Fruit fly (Drosophila melanogaster) whole organism, embryonic: Measurements from ENCODE around the gene Cpr62Ba.

Source experiments
- Antp ChIP-seq: fragments of 200-800 bp; sonication (Bioruptor generic); optimal IDR thresholded peaks from 3 replicates; lab custom pipeline; 2016; ENCODE audit warnings: missing biosample characterization, missing genetic modification characterization
- CG10366 ChIP-seq: fragments of 200-800 bp; sonication (Bioruptor generic); IDR thresholded peaks from 2 replicates; pipeline ENCODE4 v1.3.6; 2022; ENCODE audit warnings: missing biosample characterization, missing genetic modification characterization
- CG10462 ChIP-seq: fragments of 200-800 bp; sonication (Bioruptor generic); optimal IDR thresholded peaks from 2 replicates; lab custom pipeline; 2016; ENCODE audit warnings: missing biosample characterization, missing genetic modification characterization
- CG11456 ChIP-seq: fragments of 200-800 bp; sonication (Bioruptor generic); IDR thresholded peaks from 3 replicates; pipeline ENCODE4 v1.3.6; 2022; ENCODE audit warnings: missing biosample characterization, missing genetic modification characterization
- CG11504 ChIP-seq: fragments of 200-800 bp; sonication (Bioruptor generic); optimal IDR thresholded peaks from 3 replicates; lab custom pipeline; 2019; ENCODE audit warnings: missing biosample characterization, mild to moderate bottlenecking, missing genetic modification characterization, moderate library complexity
- CG12155 ChIP-seq: fragments of 200-800 bp; sonication (Bioruptor generic); optimal IDR thresholded peaks from 3 replicates; lab custom pipeline; 2016; ENCODE audit warnings: missing biosample characterization, missing genetic modification characterization
- CG12219 ChIP-seq: fragments of 200-800 bp; sonication (Bioruptor generic); optimal IDR thresholded peaks from 3 replicates; lab custom pipeline; 2018; ENCODE audit warnings: missing biosample characterization, mild to moderate bottlenecking, missing genetic modification characterization
- CG14667 ChIP-seq: fragments of 200-800 bp; sonication (Bioruptor generic); IDR thresholded peaks from 2 replicates; pipeline ENCODE4 v1.3.6; 2022; ENCODE audit warnings: missing biosample characterization, missing genetic modification characterization
- CG15073 ChIP-seq: fragments of 200-800 bp; sonication (Bioruptor generic); optimal IDR thresholded peaks from 2 replicates; lab custom pipeline; 2016; ENCODE audit warnings: missing biosample characterization, missing genetic modification characterization
- CG15479 ChIP-seq: fragments of 200-800 bp; sonication (Bioruptor generic); optimal IDR thresholded peaks from 3 replicates; lab custom pipeline; 2019; ENCODE audit warnings: missing biosample characterization, mild to moderate bottlenecking, missing genetic modification characterization, moderate library complexity
- CG17186 ChIP-seq: fragments of 200-800 bp; sonication (Bioruptor generic); optimal IDR thresholded peaks from 3 replicates; lab custom pipeline; 2017; ENCODE audit warnings: missing biosample characterization, missing genetic modification reagents, missing genetic modification characterization
- CG17385 ChIP-seq: fragments of 200-800 bp; sonication (Bioruptor generic); optimal IDR thresholded peaks from 3 replicates; lab custom pipeline; 2018; ENCODE audit warnings: missing biosample characterization, mild to moderate bottlenecking, missing genetic modification characterization
- CG17912 ChIP-seq: fragments of 200-800 bp; sonication (Bioruptor generic); optimal IDR thresholded peaks from 2 replicates; lab custom pipeline; 2018; ENCODE audit warnings: missing biosample characterization, mild to moderate bottlenecking, missing genetic modification characterization
- CG3995 ChIP-seq: fragments of 200-800 bp; sonication (Bioruptor generic); optimal IDR thresholded peaks from 3 replicates; lab custom pipeline; 2016; ENCODE audit warnings: missing biosample characterization, missing genetic modification characterization
- CG4617 ChIP-seq: fragments of 200-800 bp; sonication (Bioruptor generic); optimal IDR thresholded peaks from 3 replicates; lab custom pipeline; 2016; ENCODE audit warnings: missing biosample characterization, missing genetic modification characterization, borderline replicate concordance
- CG7839 ChIP-seq: fragments of 200-800 bp; sonication (Bioruptor generic); optimal IDR thresholded peaks from 3 replicates; lab custom pipeline; 2018; ENCODE audit warnings: missing biosample characterization, mild to moderate bottlenecking, missing genetic modification characterization, moderate library complexity
- CHES-1-like ChIP-seq: fragments of 200-800 bp; sonication (Bioruptor generic); optimal IDR thresholded peaks from 2 replicates; lab custom pipeline; 2016; ENCODE audit warnings: missing biosample characterization, missing genetic modification characterization
- CTCF ChIP-seq: fragments of 200-800 bp; sonication (Bioruptor generic); optimal IDR thresholded peaks from 2 replicates; lab custom pipeline; 2017; ENCODE audit warnings: missing biosample characterization, mild to moderate bottlenecking, missing genetic modification characterization, moderate library complexity
- D ChIP-seq, 2 experiments: fragments of 200-800 bp in 1 of 2; fragments of >200 bp in 1 of 2; sonication (Bioruptor generic) in 1 of 2; optimal IDR thresholded peaks; 2 replicates in 1 of 2; 3 replicates in 1 of 2; lab custom pipeline; 2017; ENCODE audit warnings: mild to moderate bottlenecking in 1 of 2, missing biosample characterization in 1 of 2, missing genetic modification characterization in 1 of 2, missing genetic modification reagents in 1 of 2
- Lhr ChIP-seq: fragments of 200-800 bp; sonication (Bioruptor generic); optimal IDR thresholded peaks from 3 replicates; lab custom pipeline; 2017; ENCODE audit warnings: mild to moderate bottlenecking, missing biosample characterization, missing genetic modification reagents, missing genetic modification characterization
- cato ChIP-seq: fragments of 200-800 bp; sonication (Bioruptor generic); optimal IDR thresholded peaks from 2 replicates; lab custom pipeline; 2016; ENCODE audit warnings: missing biosample characterization, missing genetic modification characterization, borderline replicate concordance
- insv ChIP-seq, 2 experiments: fragments of 200-800 bp; sonication (Bioruptor generic); optimal IDR thresholded peaks; 3 replicates each; lab custom pipeline; 2016 to 2018; ENCODE audit warnings: missing biosample characterization in 2 of 2, missing genetic modification characterization in 2 of 2
- jing ChIP-seq: fragments of 200-800 bp; sonication (Bioruptor generic); optimal IDR thresholded peaks from 2 replicates; lab custom pipeline; 2018; ENCODE audit warnings: missing biosample characterization, mild to moderate bottlenecking, missing genetic modification characterization
- lov ChIP-seq, 2 experiments: fragments of 200-800 bp in 1 of 2; fragments of >200 bp in 1 of 2; sonication (Bioruptor generic) in 1 of 2; IDR thresholded peaks in 1 of 2; optimal IDR thresholded peaks in 1 of 2; 2 replicates in 1 of 2; 3 replicates in 1 of 2; pipeline versions ENCODE4 v1.3.6 to Lab custom; 2017 to 2022; ENCODE audit warnings: missing biosample characterization in 1 of 2, missing genetic modification characterization in 1 of 2
- onecut ChIP-seq: fragments of 200-800 bp; sonication (Bioruptor generic); IDR thresholded peaks from 2 replicates; pipeline ENCODE4 v1.3.6; 2022; ENCODE audit warnings: missing biosample characterization, missing genetic modification characterization
- slou ChIP-seq: fragments of 200-800 bp; sonication (Bioruptor generic); optimal IDR thresholded peaks from 3 replicates; lab custom pipeline; 2016; ENCODE audit warnings: missing biosample characterization, missing genetic modification characterization
- tx ChIP-seq: fragments of 200-800 bp; sonication (Bioruptor generic); optimal IDR thresholded peaks from 2 replicates; lab custom pipeline; 2016; ENCODE audit warnings: missing biosample characterization, missing genetic modification characterization
- unpg ChIP-seq: fragments of 200-800 bp; sonication (Bioruptor generic); optimal IDR thresholded peaks from 3 replicates; lab custom pipeline; 2018; ENCODE audit warnings: missing biosample characterization, mild to moderate bottlenecking, missing genetic modification characterization, moderate library complexity

Gene Cpr62Ba

DNA sequence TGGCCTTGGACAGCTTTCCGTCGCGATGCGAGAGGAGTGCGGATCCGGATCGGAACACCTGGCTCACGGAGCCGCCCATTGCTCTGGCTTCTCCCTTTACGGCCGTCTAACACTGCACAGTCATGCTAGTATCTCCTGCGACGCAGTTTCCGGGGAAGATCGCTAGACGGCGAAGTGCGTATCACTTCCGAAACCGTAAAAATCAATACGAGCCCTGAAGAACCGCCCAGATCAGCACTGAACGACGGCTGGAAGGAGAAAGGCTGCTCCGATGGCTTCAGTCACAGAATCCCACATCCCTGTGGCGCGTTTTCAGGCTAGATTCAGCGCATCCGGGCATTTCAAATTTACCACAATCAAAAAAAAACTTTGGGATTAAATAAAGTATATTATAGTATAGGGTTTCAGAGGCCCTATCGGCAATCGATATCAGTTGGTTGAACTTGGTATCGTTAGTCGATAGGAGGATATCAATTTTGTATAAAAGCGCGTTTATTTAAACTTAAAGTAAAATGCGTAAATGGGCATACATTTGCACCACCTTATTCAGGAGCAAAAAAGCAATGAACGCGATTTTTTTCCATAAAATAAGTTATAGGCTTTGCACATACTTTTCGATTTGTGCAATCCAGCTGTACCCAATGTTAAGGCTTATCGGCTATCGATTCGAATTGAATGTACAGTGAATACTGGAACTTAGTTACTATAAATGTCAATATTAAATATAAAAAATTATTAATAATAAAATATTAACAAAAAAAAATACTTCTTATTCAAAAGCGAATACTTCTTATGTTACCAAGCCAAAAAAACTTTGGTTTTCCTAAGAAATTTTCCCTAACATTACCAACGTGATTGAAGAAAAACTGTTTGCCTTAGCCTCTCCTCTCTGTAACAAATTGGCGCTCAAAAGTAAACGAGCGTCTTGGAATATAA lies 56.6 kb downstream of the Cpr62Ba start, which contains the start of the genes CG13933 and PolD2 (continued):
- TF ChIP-seq Antp (GFP tag; lab: Kevin White, UChicago) (peak; percentile 79), CTCF (GFP tag; lab: Kevin White, UChicago) (no peak), CG12155 (GFP tag; lab: Kevin White, UChicago) (peak; percentile 95), CG15073 (peak; percentile 82), CG14667 (peak; percentile 91), CG15479 (GFP tag; lab: Kevin White, UChicago) (peak; percentile 33), CG11504 (no peak), Lhr (GFP tag; lab: Kevin White, UChicago) (no peak), CG4617 (peak; percentile 91), tx (GFP tag; lab: Kevin White, UChicago) (peak; percentile 83), CHES-1-like (GFP tag; lab: Kevin White, UChicago) (peak; percentile 79), insv (GFP tag; optimal IDR thresholded peaks at IDR 0.05; lab: Kevin White, UChicago) (peak in 1 of 2 experiments; percentile 67), CG17186 (peak; percentile 55), CG17385 (GFP tag; lab: Kevin White, UChicago) (peak; percentile 98), CG10366 (peak; percentile 99), CG11456 (GFP tag; lab: Robert Waterston, UW) (peak; percentile 85), unpg (GFP tag; lab: Kevin White, UChicago) (peak; percentile 98), cato (GFP tag; lab: Kevin White, UChicago) (peak; percentile 94), slou (GFP tag; lab: Kevin White, UChicago) (peak; percentile 84), CG3995 (GFP tag; lab: Kevin White, UChicago) (no peak), CG17912 (GFP tag; lab: Kevin White, UChicago) (peak; percentile 85), CG10462 (GFP tag; lab: Kevin White, UChicago) (peak; percentile 92), lov (optimal IDR thresholded peaks at IDR 0.05; lab: Kevin White, UChicago) (no peak), lov (GFP tag; IDR thresholded peaks at IDR 0.05; lab: Robert Waterston, UW) (peak; percentile 98), D (optimal IDR thresholded peaks at IDR 0.05; lab: Kevin White, UChicago) (no peak), D (GFP tag; optimal IDR thresholded peaks at IDR 0.05; lab: Kevin White, UChicago) (no peak), CG7839 (tag; lab: Kevin White, UChicago) (peak; percentile 98), onecut (GFP tag; lab: Robert Waterston, UW) (peak; percentile 91), jing (GFP tag; lab: Kevin White, UChicago) (peak; percentile 80), CG12219 (peak; percentile 93)
- TF ChIP-seq, all 482 proteins: peak for 372
